Worm (Caenorhabditis elegans) whole organism, mixed stage, embryonic: Measurements from ENCODE around the gene C16C8.9.

Source experiments
- bed-3 ChIP-seq: fragments of 200-800 bp; sonication (Bioruptor generic); optimal IDR thresholded peaks from 3 replicates; lab custom pipeline; 2018; ENCODE audit warnings: mild to moderate bottlenecking, missing genetic modification characterization, moderate library complexity, missing compliant biosample characterization
- unc-62 ChIP-seq: fragments of 150-350 bp; optimal IDR thresholded peaks from 2 replicates; lab custom pipeline; 2014; ENCODE audit warnings: missing biosample characterization, missing genetic modification reagents, missing genetic modification characterization

- no peak for TF ChIP-seq unc-62 (GFP tag; lab: Kevin White, UChicago)
- no peak for TF ChIP-seq bed-3 (GFP tag; lab: Kevin White, UChicago)
Measured at ce11 chrII:3425433-3425832, 37.6 kb downstream of the C16C8.9 start, which contains the start of gene nep-11.
